Worm (Caenorhabditis elegans): ENCODE data around the gene lex-1.

The lex-1 gene

DNA sequence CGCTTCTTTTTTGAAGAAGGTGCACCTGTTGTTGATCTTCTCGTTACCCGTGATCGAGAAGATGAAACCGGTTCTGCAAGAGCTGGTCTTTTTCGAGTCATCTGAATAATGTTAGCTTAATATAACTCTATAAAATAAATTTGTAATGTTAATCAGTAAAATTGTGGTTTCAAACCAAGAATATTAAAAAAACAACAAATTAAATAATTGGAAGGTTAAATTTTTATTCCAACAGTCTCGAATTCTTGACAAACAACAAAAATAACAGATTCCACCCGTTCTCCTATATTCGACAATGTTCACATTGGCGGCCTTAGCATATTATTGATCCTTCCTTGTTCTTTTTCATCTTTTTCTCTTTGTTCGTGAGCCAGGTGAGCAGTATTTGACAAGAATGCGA is 12.8 kb downstream of the lex-1 start, which contains the start of gene mig-32:
mig-32 (minus strand) TSS at position 101 of the 400 bp plus-strand sequence.
- TF ChIP-seq klf-2 (GFP tag; conservative IDR thresholded peaks at IDR 0.05): no peak
- TF ChIP-seq ztf-23 (GFP tag; IDR thresholded peaks at IDR 0.05): no peak
- no peak for TF ChIP-seq tab-1 (GFP tag; IDR thresholded peaks at IDR 0.05)
- no peak for TF ChIP-seq T22C8.4 (GFP tag; IDR thresholded peaks at IDR 0.05)
- no peak for TF ChIP-seq ztf-29 (GFP tag; IDR thresholded peaks at IDR 0.05)
- no peak for TF ChIP-seq cog-1 (tag; optimal IDR thresholded peaks at IDR 0.05)
- no peak for TF ChIP-seq med-1 (GFP tag; optimal IDR thresholded peaks at IDR 0.05; ENCODE audit: insufficient read depth)
- no peak for TF ChIP-seq ref-1 (GFP tag; conservative IDR thresholded peaks at IDR 0.05)
- no peak for TF ChIP-seq flt-1 (GFP tag; IDR thresholded peaks at IDR 0.05)

DNA sequence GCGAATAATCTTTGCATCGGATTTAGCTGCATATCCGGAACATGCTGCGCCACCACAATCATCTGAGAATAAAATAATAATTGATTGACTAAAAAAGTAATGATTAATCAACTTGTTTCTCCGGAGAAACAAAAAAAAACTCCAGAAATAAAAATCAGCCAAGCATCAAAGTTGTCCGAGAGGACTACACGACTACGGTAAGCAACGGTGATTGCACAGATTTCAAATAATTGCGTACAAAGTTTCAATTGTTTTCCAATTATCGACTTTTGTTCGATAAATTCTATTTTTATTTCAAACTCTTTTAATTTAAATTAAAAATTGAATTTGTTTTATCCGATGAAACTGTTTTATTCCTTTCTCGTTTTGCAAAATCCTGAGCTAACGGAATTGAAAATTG is 14.1 kb downstream of the lex-1 start, which contains the start of gene cpsf-4:
cpsf-4 (minus strand) TSS at position 62 of the 400 bp plus-strand sequence.
- TF ChIP-seq cog-1 (tag; optimal IDR thresholded peaks at IDR 0.05): no peak

DNA sequence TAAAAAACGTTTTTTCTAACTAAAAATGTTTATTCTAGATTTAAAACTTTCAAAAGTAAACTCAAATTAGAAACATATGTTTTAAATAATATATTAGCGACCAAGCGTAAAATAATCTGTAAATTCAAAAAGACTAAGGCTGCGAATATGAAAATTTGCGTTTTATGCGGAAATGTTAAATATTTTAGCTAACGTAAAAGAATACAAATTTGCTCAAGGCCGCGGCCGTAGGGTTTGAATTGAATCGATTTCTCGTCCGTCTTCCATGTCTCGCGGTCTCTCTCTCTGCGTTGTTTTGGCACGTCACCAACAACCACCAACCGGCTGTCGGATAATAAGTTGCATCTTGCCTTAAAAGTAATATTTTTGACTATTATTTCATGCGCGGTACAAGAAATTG is 14.5 kb downstream of the lex-1 start, which contains the start of gene F11A10.5:
F11A10.5 (plus strand) TSS at position 301 of the 400 bp plus-strand sequence.
- TF ChIP-seq tab-1 (GFP tag; IDR thresholded peaks at IDR 0.05): no peak
- no peak for TF ChIP-seq flt-1 (GFP tag; IDR thresholded peaks at IDR 0.05)
- TF ChIP-seq T22C8.4 (GFP tag; IDR thresholded peaks at IDR 0.05): peak; percentile 55; the same call in 1 of the 2 replicates
- TF ChIP-seq klf-2 (GFP tag; conservative IDR thresholded peaks at IDR 0.05): no peak
- no peak for TF ChIP-seq ztf-23 (GFP tag; IDR thresholded peaks at IDR 0.05)
- TF ChIP-seq ztf-29 (GFP tag; IDR thresholded peaks at IDR 0.05): no peak

ce11 chrIV:12096479-12096878 is 17.2 kb downstream of the lex-1 start, which contains the start of gene mon-2:
Gene mon-2 (plus strand): TSS chrIV:12096779.
- TF ChIP-seq cog-1 (tag; optimal IDR thresholded peaks at IDR 0.05): no peak
- TF ChIP-seq ref-1 (GFP tag; conservative IDR thresholded peaks at IDR 0.05): no peak
- no peak for TF ChIP-seq flt-1 (GFP tag; IDR thresholded peaks at IDR 0.05)
- TF ChIP-seq klf-2 (GFP tag; conservative IDR thresholded peaks at IDR 0.05): no peak

- no peak for TF ChIP-seq ref-1 (GFP tag; conservative IDR thresholded peaks at IDR 0.05)
- TF ChIP-seq flt-1 (GFP tag; IDR thresholded peaks at IDR 0.05): no peak
- no peak for TF ChIP-seq med-1 (GFP tag; optimal IDR thresholded peaks at IDR 0.05; ENCODE audit: insufficient read depth)
- no peak for TF ChIP-seq tab-1 (GFP tag; IDR thresholded peaks at IDR 0.05)
- TF ChIP-seq cog-1 (tag; optimal IDR thresholded peaks at IDR 0.05): no peak
- no peak for TF ChIP-seq ztf-23 (GFP tag; IDR thresholded peaks at IDR 0.05)
- no peak for TF ChIP-seq T22C8.4 (GFP tag; IDR thresholded peaks at IDR 0.05)
- no peak for TF ChIP-seq klf-2 (GFP tag; conservative IDR thresholded peaks at IDR 0.05)
- TF ChIP-seq ztf-29 (GFP tag; IDR thresholded peaks at IDR 0.05): no peak
These were observed 26.3 kb downstream of the lex-1 start, which contains the start of gene M18.3 for ce11 chrIV:12105558-12105957. Gene M18.3 (plus strand): TSS chrIV:12105858.

ce11 chrIV:12108984-12109657 is 29.8 kb downstream of the lex-1 start:
- TF ChIP-seq T22C8.4 (GFP tag; IDR thresholded peaks at IDR 0.05) (no peak), med-1 (GFP tag; optimal IDR thresholded peaks at IDR 0.05; ENCODE audit: insufficient read depth) (no peak), ztf-29 (GFP tag; IDR thresholded peaks at IDR 0.05) (no peak), klf-2 (GFP tag; conservative IDR thresholded peaks at IDR 0.05) (no peak), flt-1 (GFP tag; IDR thresholded peaks at IDR 0.05) (no peak), ztf-23 (GFP tag; IDR thresholded peaks at IDR 0.05) (no peak), ref-1 (GFP tag; conservative IDR thresholded peaks at IDR 0.05) (no peak), cog-1 (tag; optimal IDR thresholded peaks at IDR 0.05) (no peak), tab-1 (GFP tag; IDR thresholded peaks at IDR 0.05) (no peak)

DNA sequence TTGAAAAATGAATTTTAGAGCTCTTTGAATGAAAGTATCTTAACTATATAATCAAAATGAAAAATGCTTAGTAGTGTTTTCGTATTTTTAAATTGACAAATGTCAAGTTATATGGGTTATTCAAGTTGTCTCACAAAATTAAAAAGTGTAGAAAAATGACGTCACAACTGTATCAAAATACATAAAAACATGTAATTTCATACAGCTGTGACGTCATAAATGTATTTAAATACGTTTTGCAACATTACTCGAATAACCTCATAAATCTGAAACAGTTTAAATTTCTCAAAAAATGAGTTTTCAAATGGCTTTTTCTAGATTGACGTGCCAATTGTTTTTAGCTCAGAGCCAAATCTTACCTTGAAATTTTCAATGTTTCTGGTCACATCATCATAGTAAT is 30.5 kb downstream of the lex-1 start:
- no peak for TF ChIP-seq flt-1 (GFP tag; IDR thresholded peaks at IDR 0.05)
- TF ChIP-seq med-1 (GFP tag; optimal IDR thresholded peaks at IDR 0.05; ENCODE audit: insufficient read depth): no peak
- no peak for TF ChIP-seq ztf-23 (GFP tag; IDR thresholded peaks at IDR 0.05)
- no peak for TF ChIP-seq T22C8.4 (GFP tag; IDR thresholded peaks at IDR 0.05)
- no peak for TF ChIP-seq ref-1 (GFP tag; conservative IDR thresholded peaks at IDR 0.05)
- no peak for TF ChIP-seq klf-2 (GFP tag; conservative IDR thresholded peaks at IDR 0.05)
- TF ChIP-seq tab-1 (GFP tag; IDR thresholded peaks at IDR 0.05): no peak

DNA sequence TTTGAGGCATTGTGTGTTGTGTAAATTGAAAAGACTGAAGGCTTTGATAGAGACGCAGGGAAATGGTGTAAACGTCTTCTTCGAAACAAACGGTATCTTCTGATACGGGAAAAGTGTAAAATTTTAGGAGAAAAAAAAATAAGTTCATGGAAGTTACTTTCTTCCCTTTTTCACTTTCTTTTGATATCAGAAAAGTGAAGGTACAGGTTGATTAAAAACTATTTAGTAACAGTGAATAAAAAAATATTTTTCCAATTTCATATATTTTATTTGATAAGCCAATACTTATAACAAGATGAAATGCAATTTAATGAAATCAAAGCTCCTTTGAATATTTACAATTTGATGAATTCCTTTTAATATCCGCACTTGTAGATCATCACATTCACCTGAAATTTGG is 31.1 kb downstream of the lex-1 start, which contains the start of gene col-129:
col-129 (minus strand) TSS at position 101 of the 400 bp plus-strand sequence.
- TF ChIP-seq tab-1 (GFP tag; IDR thresholded peaks at IDR 0.05): no peak
- no peak for TF ChIP-seq flt-1 (GFP tag; IDR thresholded peaks at IDR 0.05)
- TF ChIP-seq ztf-29 (GFP tag; IDR thresholded peaks at IDR 0.05): no peak
- no peak for TF ChIP-seq med-1 (GFP tag; optimal IDR thresholded peaks at IDR 0.05; ENCODE audit: insufficient read depth)
- TF ChIP-seq klf-2 (GFP tag; conservative IDR thresholded peaks at IDR 0.05): no peak
- no peak for TF ChIP-seq ref-1 (GFP tag; conservative IDR thresholded peaks at IDR 0.05)
- no peak for TF ChIP-seq T22C8.4 (GFP tag; IDR thresholded peaks at IDR 0.05)

DNA sequence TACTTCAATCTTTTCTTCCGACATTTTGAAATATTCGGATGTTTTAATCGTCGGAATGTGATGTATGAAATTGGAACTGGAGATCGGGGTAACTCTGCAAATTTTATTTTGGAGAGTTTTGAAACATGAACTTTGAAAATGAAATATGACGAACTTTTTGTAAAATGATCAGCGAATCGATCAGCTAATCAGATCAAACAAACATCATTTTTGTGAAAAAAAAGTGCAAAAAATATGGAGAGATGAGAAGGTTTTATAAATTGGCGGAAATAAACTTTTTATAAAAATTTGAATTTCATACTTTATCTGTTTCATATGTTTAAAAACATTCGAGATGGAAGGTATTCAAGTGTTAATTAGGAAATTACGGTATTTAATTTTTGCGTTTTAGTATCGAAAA is 32.2 kb downstream of the lex-1 start, which contains the start of gene dlc-2:
dlc-2 (minus strand) TSS at position 101 of the 400 bp plus-strand sequence.
- TF ChIP-seq cog-1 (tag; optimal IDR thresholded peaks at IDR 0.05) (no peak), ztf-23 (GFP tag; IDR thresholded peaks at IDR 0.05) (no peak), ztf-29 (GFP tag; IDR thresholded peaks at IDR 0.05) (no peak), klf-2 (GFP tag; conservative IDR thresholded peaks at IDR 0.05) (no peak)

DNA sequence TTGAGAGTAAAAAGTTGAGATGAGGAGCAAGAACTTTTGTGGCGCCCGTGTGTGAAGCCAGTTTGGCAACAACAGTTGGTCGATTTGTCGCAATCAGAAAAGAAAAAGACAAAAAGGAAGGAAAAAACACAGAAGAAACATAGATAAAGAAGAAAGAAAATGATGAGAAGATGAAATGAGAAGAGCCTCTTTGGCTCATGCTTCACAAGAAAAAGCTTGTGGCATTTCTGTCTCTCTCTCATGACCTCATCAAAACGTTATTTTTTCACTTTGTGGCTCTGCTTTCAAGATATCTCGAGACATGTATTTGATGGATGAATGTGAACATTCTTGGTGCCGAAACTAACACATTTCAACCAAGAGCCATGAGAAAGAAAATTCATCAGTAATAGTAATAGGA is 33.8 kb downstream of the lex-1 start:
- no peak for TF ChIP-seq med-1 (GFP tag; optimal IDR thresholded peaks at IDR 0.05; ENCODE audit: insufficient read depth)
- no peak for TF ChIP-seq flt-1 (GFP tag; IDR thresholded peaks at IDR 0.05)
- TF ChIP-seq T22C8.4 (GFP tag; IDR thresholded peaks at IDR 0.05): no peak
- no peak for TF ChIP-seq tab-1 (GFP tag; IDR thresholded peaks at IDR 0.05)
- TF ChIP-seq cog-1 (tag; optimal IDR thresholded peaks at IDR 0.05): no peak
- no peak for TF ChIP-seq klf-2 (GFP tag; conservative IDR thresholded peaks at IDR 0.05)
- no peak for TF ChIP-seq ref-1 (GFP tag; conservative IDR thresholded peaks at IDR 0.05)
- TF ChIP-seq ztf-29 (GFP tag; IDR thresholded peaks at IDR 0.05): no peak
- TF ChIP-seq ztf-23 (GFP tag; IDR thresholded peaks at IDR 0.05): no peak

Measured in whole organism, midembryonic.